Fruit fly (Drosophila melanogaster): ENCODE data around the gene CG33257.

CG33257 gene

DNA sequence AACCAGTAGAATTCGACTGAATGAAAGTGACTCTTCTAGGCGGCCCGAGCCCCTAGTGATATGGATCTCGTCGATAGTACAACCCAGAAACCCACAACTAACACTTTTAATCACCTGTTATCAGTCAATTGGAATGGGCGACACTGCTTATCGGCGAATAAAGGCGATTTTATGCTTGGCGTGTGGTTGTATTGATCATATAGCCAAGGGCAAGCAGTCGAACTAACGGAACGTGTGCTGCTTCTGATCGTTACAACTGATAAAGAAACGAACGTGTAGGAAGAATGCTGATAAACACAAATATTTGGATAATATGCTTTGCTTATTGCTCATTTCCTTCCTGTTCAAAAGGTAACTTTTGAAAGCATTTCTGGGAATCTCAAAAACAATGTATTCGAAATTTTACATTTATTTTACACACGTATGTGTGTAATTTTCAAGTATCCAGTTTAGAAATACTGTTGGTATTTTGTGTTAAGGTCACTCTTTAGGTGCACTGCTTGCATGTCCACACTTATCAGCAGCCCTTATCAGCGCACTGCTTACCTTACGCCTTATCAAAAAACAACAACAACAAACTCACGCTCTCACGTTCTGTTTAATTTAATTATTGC is 35.2 kb downstream of the CG33257 start, which contains the start of gene Agpat4 (continued):
- TF ChIP-seq Sox100B (GFP tag; optimal IDR thresholded peaks at IDR 0.05) (no peak), CG12744 (GFP tag; optimal IDR thresholded peaks at IDR 0.05) (no peak), br (optimal IDR thresholded peaks at IDR 0.05) (no peak), Jarid2 (GFP tag; optimal IDR thresholded peaks at IDR 0.05) (no peak), Med (GFP tag) (peak; percentile 2), CG12104 (GFP tag; optimal IDR thresholded peaks at IDR 0.05) (no peak), CG15011 (GFP tag; optimal IDR thresholded peaks at IDR 0.05) (no peak), CoRest (tag; optimal IDR thresholded peaks at IDR 0.05) (peak; percentile 67), lilli (GFP tag; optimal IDR thresholded peaks at IDR 0.05) (no peak), CG11085 (GFP tag; IDR thresholded peaks at IDR 0.05) (no peak), caup (GFP tag; optimal IDR thresholded peaks at IDR 0.05; ENCODE audit: severe bottlenecking) (peak; percentile 2), Myb (GFP tag; optimal IDR thresholded peaks at IDR 0.05) (peak; percentile 86), CG6654 (GFP tag; optimal IDR thresholded peaks at IDR 0.05) (no peak), knrl (GFP tag; IDR thresholded peaks at IDR 0.05; ENCODE audit: partially characterized antibody) (peak; percentile 56; the same call in 2 of the 3 replicates), her (GFP tag; optimal IDR thresholded peaks at IDR 0.05) (no peak), Trl (optimal IDR thresholded peaks at IDR 0.05) (no peak), Trl (GFP tag; optimal IDR thresholded peaks at IDR 0.05) (no peak), prd (optimal IDR thresholded peaks at IDR 0.05) (no peak), prd (GFP tag; IDR thresholded peaks at IDR 0.05) (no peak), CG7963 (GFP tag; IDR thresholded peaks at IDR 0.05; ENCODE audit: partially characterized antibody) (no peak), HHEX (GFP tag; optimal IDR thresholded peaks at IDR 0.05) (peak; percentile 13), Pdp1 (GFP tag; optimal IDR thresholded peaks at IDR 0.05) (peak in 1 of 2 experiments; percentile 16), CG18262 (tag; optimal IDR thresholded peaks at IDR 0.05) (no peak), CG3065 (GFP tag; optimal IDR thresholded peaks at IDR 0.05) (peak; percentile 1), ci (GFP tag; IDR thresholded peaks at IDR 0.05) (0 out of 3 replicates have a peak, but pooled peaks have one; percentile 3), CG9932 (GFP tag; IDR thresholded peaks at IDR 0.05) (no peak), CG15269 (tag; optimal IDR thresholded peaks at IDR 0.05) (no peak), klu (GFP tag; IDR thresholded peaks at IDR 0.05) (0 out of 2 replicates have a peak, but pooled peaks have one; percentile 4), YL-1 (GFP tag; optimal IDR thresholded peaks at IDR 0.05) (no peak), ac (GFP tag; optimal IDR thresholded peaks at IDR 0.05) (no peak), HLHmδ (GFP tag; optimal IDR thresholded peaks at IDR 0.05) (no peak), ftz-f1 (GFP tag; optimal IDR thresholded peaks at IDR 0.05) (peak; percentile 42), ham (GFP tag; IDR thresholded peaks at IDR 0.05) (no peak), wek (GFP tag; optimal IDR thresholded peaks at IDR 0.05) (peak; percentile 89), lola (GFP tag; optimal IDR thresholded peaks at IDR 0.05) (no peak), Doc3 (GFP tag; IDR thresholded peaks at IDR 0.05; ENCODE audit: partially characterized antibody) (no peak), CG8478 (optimal IDR thresholded peaks at IDR 0.05) (peak; percentile 91), tio (GFP tag; optimal IDR thresholded peaks at IDR 0.05) (no peak), ERR (GFP tag; optimal IDR thresholded peaks at IDR 0.05) (peak; percentile 27), esg (GFP tag; conservative IDR thresholded peaks at IDR 0.05) (no peak), CG8281 (tag; optimal IDR thresholded peaks at IDR 0.05) (no peak), yki (optimal IDR thresholded peaks at IDR 0.05) (no peak), sob (GFP tag; IDR thresholded peaks at IDR 0.05) (peak; percentile 4; the same call in 1 of the 2 replicates), h (optimal IDR thresholded peaks at IDR 0.05) (no peak), gcm (GFP tag; optimal IDR thresholded peaks at IDR 0.05) (no peak), ro (GFP tag; IDR thresholded peaks at IDR 0.05) (no peak), mirr (GFP tag; optimal IDR thresholded peaks at IDR 0.05) (peak; percentile 87), sr (GFP tag; IDR thresholded peaks at IDR 0.05) (no peak), mam (GFP tag; optimal IDR thresholded peaks at IDR 0.05) (no peak), onecut (GFP tag; IDR thresholded peaks at IDR 0.05) (no peak), CG6854 (GFP tag; optimal IDR thresholded peaks at IDR 0.05) (no peak), CG12942 (GFP tag; optimal IDR thresholded peaks at IDR 0.05) (no peak)
